Fruit fly (Drosophila melanogaster): ENCODE results near the gene Cpr64Ac.
A peak's percentile ranks its signal among the peaks of the same experiment; 100 is the strongest.

The Cpr64Ac gene

DNA sequence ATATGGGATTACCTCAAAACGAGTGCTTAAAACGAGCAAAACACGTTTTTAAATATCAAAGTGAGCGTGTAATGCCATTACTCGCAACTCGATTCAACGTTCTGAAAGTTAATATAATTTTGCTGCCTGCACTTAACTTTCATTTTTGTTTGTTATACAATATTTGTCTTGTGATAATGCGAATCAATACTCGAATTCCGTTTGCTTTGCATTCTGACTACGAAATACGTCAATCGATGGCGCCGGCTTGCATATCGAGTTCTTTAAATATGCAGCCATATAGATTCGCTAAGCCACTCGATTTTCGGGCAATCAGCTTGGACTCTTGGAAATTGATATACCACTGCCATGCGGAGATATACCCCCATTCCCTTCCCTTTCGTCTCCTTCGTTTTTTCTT, 8.0 kb upstream of the Cpr64Ac start (continued):
- no peak for TF ChIP-seq Hr51 (GFP tag; optimal IDR thresholded peaks at IDR 0.05)
- TF ChIP-seq MTF-1 (GFP tag; optimal IDR thresholded peaks at IDR 0.05; ENCODE audit: borderline replicate concordance): peak; percentile 10
- peak; percentile 26 for TF ChIP-seq CG8359 (GFP tag; optimal IDR thresholded peaks at IDR 0.05; ENCODE audit: borderline replicate concordance)
- no peak for TF ChIP-seq crp (GFP tag; optimal IDR thresholded peaks at IDR 0.05)
- TF ChIP-seq CG1603 (tag; optimal IDR thresholded peaks at IDR 0.05): peak; percentile 38
- TF ChIP-seq en (GFP tag; optimal IDR thresholded peaks at IDR 0.05): no peak
- no peak for TF ChIP-seq CG7556 (GFP tag; optimal IDR thresholded peaks at IDR 0.05)
- TF ChIP-seq Abd-B (GFP tag; optimal IDR thresholded peaks at IDR 0.05): no peak
- TF ChIP-seq CG18764 (GFP tag; optimal IDR thresholded peaks at IDR 0.05): no peak
- TF ChIP-seq Xbp1 (GFP tag; optimal IDR thresholded peaks at IDR 0.05): no peak
- TF ChIP-seq trem (tag; optimal IDR thresholded peaks at IDR 0.05): no peak
- TF ChIP-seq sens (GFP tag): peak; percentile 40
- no peak for TF ChIP-seq dmrt99B (tag; optimal IDR thresholded peaks at IDR 0.05)
- no peak for TF ChIP-seq CkIIα-i1 (GFP tag; IDR thresholded peaks at IDR 0.05)
- TF ChIP-seq CG4707 (GFP tag; optimal IDR thresholded peaks at IDR 0.05): peak; percentile 3
- TF ChIP-seq Ptx1 (GFP tag; IDR thresholded peaks at IDR 0.05): no peak
- no peak for TF ChIP-seq HLHmδ (GFP tag; optimal IDR thresholded peaks at IDR 0.05)
- TF ChIP-seq CG30403 (GFP tag; optimal IDR thresholded peaks at IDR 0.05): no peak
- TF ChIP-seq cato (GFP tag; optimal IDR thresholded peaks at IDR 0.05; ENCODE audit: borderline replicate concordance): no peak

DNA sequence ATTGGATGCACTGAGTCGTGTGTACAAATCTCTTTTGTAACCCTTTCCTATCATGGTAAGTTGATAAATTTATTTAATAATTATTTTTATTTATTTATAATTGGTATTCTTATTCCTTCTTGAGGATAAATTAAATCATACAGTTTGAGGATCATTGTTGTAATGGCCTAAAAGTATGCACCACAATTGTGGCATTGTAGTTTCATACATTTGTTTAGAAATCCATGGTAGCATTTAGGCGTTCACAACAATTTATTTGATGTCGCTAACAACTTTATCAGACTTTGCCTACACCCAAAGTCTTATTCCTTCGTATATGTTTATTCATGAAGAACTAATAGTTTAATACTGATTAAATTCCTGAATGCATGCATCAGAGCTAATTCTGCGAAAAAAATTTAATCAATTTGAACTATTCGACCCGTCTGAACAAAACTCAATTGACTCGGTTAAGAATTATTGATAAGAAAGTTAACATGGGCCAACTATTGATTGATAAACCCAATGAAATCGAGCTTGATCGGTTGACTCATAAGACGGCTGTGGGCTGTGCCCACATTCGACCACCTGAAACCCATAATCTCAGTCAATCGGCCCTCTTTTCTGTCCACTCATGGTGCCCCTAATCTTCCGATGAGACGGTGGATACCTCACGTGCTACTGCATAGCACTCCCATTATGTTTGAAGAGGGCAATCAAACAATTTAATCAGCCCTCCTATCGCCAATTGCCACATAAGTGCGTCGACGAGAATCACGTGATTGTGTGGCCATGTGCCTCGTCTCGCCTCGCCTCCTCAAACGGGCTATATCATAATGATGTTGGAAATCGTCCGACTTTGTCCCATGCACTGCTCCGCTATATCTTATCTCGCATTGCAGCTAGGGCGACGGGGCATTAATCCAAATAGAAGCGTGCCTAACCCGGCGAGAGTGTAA, 6.8 kb upstream of the Cpr64Ac start:
- TF ChIP-seq nerfin-1 (tag; optimal IDR thresholded peaks at IDR 0.05): no peak
- no peak for TF ChIP-seq CG13894 (tag; optimal IDR thresholded peaks at IDR 0.05)
- TF ChIP-seq cad (GFP tag; optimal IDR thresholded peaks at IDR 0.05): no peak
- TF ChIP-seq ase (GFP tag; IDR thresholded peaks at IDR 0.05): no peak
- TF ChIP-seq MESR4 (GFP tag; optimal IDR thresholded peaks at IDR 0.05): no peak
- TF ChIP-seq Side (GFP tag; optimal IDR thresholded peaks at IDR 0.05): no peak
- TF ChIP-seq CG3065 (GFP tag; optimal IDR thresholded peaks at IDR 0.05): no peak
- no peak for TF ChIP-seq NC2α (GFP tag; optimal IDR thresholded peaks at IDR 0.05)
- TF ChIP-seq MBD-R2 (GFP tag; IDR thresholded peaks at IDR 0.05): 0 out of 2 replicates have a peak, but pooled peaks have one; percentile 11
- peak; percentile 22 for TF ChIP-seq CG12219 (GFP tag; optimal IDR thresholded peaks at IDR 0.05)
- no peak for TF ChIP-seq gcm2 (GFP tag; optimal IDR thresholded peaks at IDR 0.05)
- TF ChIP-seq CG7786 (GFP tag; optimal IDR thresholded peaks at IDR 0.05): no peak
- TF ChIP-seq Hr78 (GFP tag; optimal IDR thresholded peaks at IDR 0.05): peak in 1 of 2 experiments; percentile 95
- no peak for TF ChIP-seq CG8944 (GFP tag; optimal IDR thresholded peaks at IDR 0.05)
- TF ChIP-seq Vsx1 (GFP tag; optimal IDR thresholded peaks at IDR 0.05): peak; percentile 72
- no peak for TF ChIP-seq CG30431 (GFP tag; optimal IDR thresholded peaks at IDR 0.05)
- no peak for TF ChIP-seq fd3F (GFP tag; optimal IDR thresholded peaks at IDR 0.05)
- peak; percentile 23 for TF ChIP-seq Med (GFP tag)
- TF ChIP-seq HLHmδ (GFP tag; optimal IDR thresholded peaks at IDR 0.05): peak; percentile 18
- no peak for TF ChIP-seq Lpt (GFP tag; optimal IDR thresholded peaks at IDR 0.05)
- no peak for TF ChIP-seq zen (tag; optimal IDR thresholded peaks at IDR 0.05)
- TF ChIP-seq CG8359 (GFP tag; optimal IDR thresholded peaks at IDR 0.05; ENCODE audit: borderline replicate concordance): no peak
- TF ChIP-seq CG16863 (GFP tag; optimal IDR thresholded peaks at IDR 0.05): no peak
- no peak for TF ChIP-seq CG3838 (GFP tag; optimal IDR thresholded peaks at IDR 0.05)
- no peak for TF ChIP-seq lmd (GFP tag; IDR thresholded peaks at IDR 0.05)
- TF ChIP-seq CG32767 (GFP tag; IDR thresholded peaks at IDR 0.05): no peak
- no peak for TF ChIP-seq Rfx (GFP tag; IDR thresholded peaks at IDR 0.05)
- no peak for TF ChIP-seq onecut (GFP tag; IDR thresholded peaks at IDR 0.05)
- TF ChIP-seq CG5180 (GFP tag; optimal IDR thresholded peaks at IDR 0.05): peak; percentile 42
- no peak for TF ChIP-seq CG2889 (GFP tag; IDR thresholded peaks at IDR 0.05)
- no peak for TF ChIP-seq CG10321 (GFP tag; IDR thresholded peaks at IDR 0.05)

Data from whole organism, embryonic.